Worm (Caenorhabditis elegans) whole organism, mixed stage, embryonic: Measurements from ENCODE around the gene C05G5.2.

ENCODE experiments used
- M03D4.4 ChIP-seq: sonication (generic microtip); optimal IDR thresholded peaks from 2 replicates; lab custom pipeline; 2017; ENCODE audit warnings: mild to moderate bottlenecking, missing genetic modification characterization, missing compliant biosample characterization
- bed-3 ChIP-seq: fragments of 200-800 bp; sonication (Bioruptor generic); optimal IDR thresholded peaks from 3 replicates; lab custom pipeline; 2018; ENCODE audit warnings: mild to moderate bottlenecking, missing genetic modification characterization, moderate library complexity, missing compliant biosample characterization
- blmp-1 ChIP-seq: fragments of 150-350 bp; optimal IDR thresholded peaks from 2 replicates; lab custom pipeline; 2014; ENCODE audit warnings: missing biosample characterization, missing genetic modification characterization
- ceh-39 ChIP-seq: fragments of 150-350 bp; optimal IDR thresholded peaks from 2 replicates; lab custom pipeline; 2014; ENCODE audit warnings: missing biosample characterization, missing genetic modification characterization
- ceh-43 ChIP-seq: fragments of 200-800 bp; sonication (Bioruptor generic); optimal IDR thresholded peaks from 2 replicates; lab custom pipeline; 2018; ENCODE audit warnings: mild to moderate bottlenecking, missing genetic modification characterization, moderate library complexity, missing compliant biosample characterization
- ceh-83 ChIP-seq: fragments of 200-800 bp; sonication (Bioruptor generic); optimal IDR thresholded peaks from 2 replicates; lab custom pipeline; 2018; ENCODE audit warnings: mild to moderate bottlenecking, missing genetic modification characterization, missing compliant biosample characterization
- ces-1 ChIP-seq: fragments of 150-350 bp; optimal IDR thresholded peaks from 2 replicates; lab custom pipeline; 2014; ENCODE audit warnings: missing biosample characterization, missing genetic modification reagents, missing genetic modification characterization
- cnd-1 ChIP-seq: fragments of 200-800 bp; sonication (Bioruptor generic); optimal IDR thresholded peaks from 2 replicates; lab custom pipeline; 2018; ENCODE audit warnings: mild to moderate bottlenecking, missing genetic modification characterization, missing compliant biosample characterization
- drap-1 ChIP-seq: fragments of 200-800 bp; sonication (Bioruptor generic); optimal IDR thresholded peaks from 3 replicates; lab custom pipeline; 2018; ENCODE audit warnings: mild to moderate bottlenecking, missing genetic modification characterization, missing compliant biosample characterization
- elt-3 ChIP-seq: fragments of 150-350 bp; optimal IDR thresholded peaks from 2 replicates; lab custom pipeline; 2014; ENCODE audit warnings: missing biosample characterization, missing genetic modification characterization
- flh-1 ChIP-seq: fragments of 200-800 bp; sonication (Bioruptor generic); optimal IDR thresholded peaks from 2 replicates; lab custom pipeline; 2018; ENCODE audit warnings: mild to moderate bottlenecking, missing genetic modification characterization, moderate library complexity, missing compliant biosample characterization
- ham-2 ChIP-seq: fragments of 200-800 bp; sonication (Bioruptor generic); optimal IDR thresholded peaks from 2 replicates; lab custom pipeline; 2018; ENCODE audit warnings: mild to moderate bottlenecking, missing genetic modification characterization, missing compliant biosample characterization
- hlh-1 ChIP-seq: fragments of 150-350 bp; optimal IDR thresholded peaks from 2 replicates; lab custom pipeline; 2014; ENCODE audit warnings: missing biosample characterization, missing genetic modification reagents, missing genetic modification characterization
- lin-13 ChIP-seq: fragments of 150-350 bp; optimal IDR thresholded peaks from 2 replicates; lab custom pipeline; 2014; ENCODE audit warnings: missing biosample characterization, missing genetic modification characterization
- lin-32 ChIP-seq: fragments of 200-800 bp; sonication (Bioruptor generic); optimal IDR thresholded peaks from 2 replicates; lab custom pipeline; 2018; ENCODE audit warnings: mild to moderate bottlenecking, missing genetic modification characterization, missing compliant biosample characterization
- lsy-2 ChIP-seq: fragments of 150-350 bp; optimal IDR thresholded peaks from 2 replicates; lab custom pipeline; 2014; ENCODE audit warnings: missing biosample characterization, missing genetic modification characterization
- mab-5 ChIP-seq: fragments of 150-350 bp; optimal IDR thresholded peaks from 2 replicates; lab custom pipeline; 2014; ENCODE audit warnings: missing biosample characterization, missing genetic modification characterization
- mep-1 ChIP-seq: fragments of 150-350 bp; optimal IDR thresholded peaks from 2 replicates; lab custom pipeline; 2017; ENCODE audit warnings: missing biosample characterization, missing genetic modification reagents, missing genetic modification characterization, inconsistent platforms
- mls-2 ChIP-seq: sonication (generic microtip); optimal IDR thresholded peaks from 2 replicates; lab custom pipeline; 2016; ENCODE audit warnings: mild to moderate bottlenecking, missing genetic modification characterization, moderate library complexity, missing compliant biosample characterization
- nhr-12 ChIP-seq: fragments of 150-350 bp; optimal IDR thresholded peaks from 2 replicates; lab custom pipeline; 2014; ENCODE audit warnings: missing biosample characterization, missing genetic modification characterization
- nhr-2 ChIP-seq: fragments of 150-350 bp; optimal IDR thresholded peaks from 2 replicates; lab custom pipeline; 2014; ENCODE audit warnings: missing biosample characterization, missing genetic modification characterization
- nhr-237 ChIP-seq: fragments of 150-350 bp; optimal IDR thresholded peaks from 2 replicates; lab custom pipeline; 2014; ENCODE audit warnings: missing biosample characterization, missing genetic modification characterization
- nhr-28 ChIP-seq: fragments of 150-350 bp; optimal IDR thresholded peaks from 2 replicates; lab custom pipeline; 2014; ENCODE audit warnings: missing biosample characterization, missing genetic modification characterization
- nhr-76 ChIP-seq: sonication (generic microtip); optimal IDR thresholded peaks from 2 replicates; lab custom pipeline; 2017; ENCODE audit warnings: missing biosample characterization, missing genetic modification characterization
- pha-4 ChIP-seq: fragments of 150-350 bp; optimal IDR thresholded peaks from 2 replicates; lab custom pipeline; 2018; ENCODE audit warnings: missing biosample characterization, missing genetic modification reagents, missing genetic modification characterization
- sem-2 ChIP-seq: fragments of 200-800 bp; sonication (Bioruptor generic); optimal IDR thresholded peaks from 2 replicates; lab custom pipeline; 2018; ENCODE audit warnings: mild to moderate bottlenecking, missing genetic modification characterization, missing compliant biosample characterization
- snpc-4 ChIP-seq: fragments of 150-350 bp; optimal IDR thresholded peaks from 2 replicates; lab custom pipeline; 2014; ENCODE audit warnings: missing biosample characterization, missing genetic modification characterization
- sptf-1 ChIP-seq: sonication (generic microtip); optimal IDR thresholded peaks from 2 replicates; lab custom pipeline; 2017; ENCODE audit warnings: mild to moderate bottlenecking, missing genetic modification characterization, moderate library complexity, missing compliant biosample characterization
- tbx-8 ChIP-seq: fragments of 200-800 bp; sonication (Bioruptor generic); optimal IDR thresholded peaks from 2 replicates; lab custom pipeline; 2018; ENCODE audit warnings: mild to moderate bottlenecking, missing genetic modification characterization, moderate library complexity, missing compliant biosample characterization
- unc-120 ChIP-seq: sonication (generic microtip); optimal IDR thresholded peaks from 2 replicates; lab custom pipeline; 2017; ENCODE audit warnings: missing genetic modification characterization, missing compliant biosample characterization; ENCODE audit not compliant: poor library complexity, severe bottlenecking
- unc-39 ChIP-seq: fragments of 150-350 bp; optimal IDR thresholded peaks from 2 replicates; lab custom pipeline; 2014; ENCODE audit warnings: missing biosample characterization, missing genetic modification characterization
- unc-62 ChIP-seq: fragments of 150-350 bp; optimal IDR thresholded peaks from 2 replicates; lab custom pipeline; 2014; ENCODE audit warnings: missing biosample characterization, missing genetic modification reagents, missing genetic modification characterization
- zip-8 ChIP-seq: fragments of 150-350 bp; optimal IDR thresholded peaks from 2 replicates; lab custom pipeline; 2014; ENCODE audit warnings: missing biosample characterization, missing genetic modification characterization
- ztf-11 ChIP-seq: fragments of 150-350 bp; optimal IDR thresholded peaks from 2 replicates; lab custom pipeline; 2014; ENCODE audit warnings: missing biosample characterization, missing genetic modification characterization

C05G5.2 gene

ce11 chrX:14706698-14707285 is 40.3 kb upstream of the C05G5.2 start, which contains the start of gene tmem-184:
Gene tmem-184, minus strand, starts transcription at chrX:14706861.
- TF ChIP-seq ces-1 (GFP tag; lab: Kevin White, UChicago): peak; percentile 33
- TF ChIP-seq unc-39: no peak
- TF ChIP-seq unc-62 (GFP tag; lab: Kevin White, UChicago): peak; percentile 33
- no peak for TF ChIP-seq hlh-1 (tag; lab: Kevin White, UChicago)
- TF ChIP-seq, all 35 proteins: peak for 2

ce11 chrX:14708176-14708642 is 38.9 kb upstream of the C05G5.2 start:
- TF ChIP-seq nhr-28 (tag; lab: Kevin White, UChicago) (no peak), ceh-39 (peak; percentile 86), lin-13 (tag; lab: Kevin White, UChicago) (peak; percentile 53), mab-5 (no peak), lsy-2 (tag; lab: Kevin White, UChicago) (peak; percentile 76), ham-2 (GFP tag; lab: Kevin White, UChicago) (peak; percentile 93), hlh-1 (tag; lab: Kevin White, UChicago) (peak; percentile 37), unc-39 (no peak), snpc-4 (tag; lab: Kevin White, UChicago) (no peak), sptf-1 (tag; lab: Kevin White, UChicago) (peak; percentile 83), mls-2 (peak; percentile 84), unc-62 (GFP tag; lab: Kevin White, UChicago) (peak; percentile 80), pha-4 (tag; lab: Kevin White, UChicago) (peak; percentile 55), nhr-2 (peak; percentile 33), cnd-1 (tag; lab: Kevin White, UChicago) (peak; percentile 60), zip-8 (tag; lab: Kevin White, UChicago) (no peak), ztf-11 (tag; lab: Kevin White, UChicago) (peak; percentile 69), ces-1 (GFP tag; lab: Kevin White, UChicago) (peak; percentile 75), ceh-43 (GFP tag; lab: Kevin White, UChicago) (no peak), elt-3 (tag; lab: Kevin White, UChicago) (peak; percentile 2), lin-32 (peak; percentile 48), ceh-83 (GFP tag; lab: Kevin White, UChicago) (no peak), nhr-12 (tag; lab: Kevin White, UChicago) (no peak), nhr-237 (tag; lab: Kevin White, UChicago) (peak; percentile 52), tbx-8 (GFP tag; lab: Kevin White, UChicago) (peak; percentile 0), flh-1 (GFP tag; lab: Kevin White, UChicago) (no peak), drap-1 (peak; percentile 62), M03D4.4 (tag; lab: Kevin White, UChicago) (peak; percentile 17), unc-120 (tag; lab: Kevin White, UChicago) (peak; percentile 68), mep-1 (peak; percentile 81), bed-3 (GFP tag; lab: Kevin White, UChicago) (no peak), sem-2 (peak; percentile 32), blmp-1 (tag; lab: Kevin White, UChicago) (no peak)

- TF ChIP-seq ces-1 (GFP tag; lab: Kevin White, UChicago): no peak
- no peak for TF ChIP-seq ham-2 (GFP tag; lab: Kevin White, UChicago)
- TF ChIP-seq mep-1: no peak
- TF ChIP-seq flh-1 (GFP tag; lab: Kevin White, UChicago): no peak
- TF ChIP-seq ceh-43 (GFP tag; lab: Kevin White, UChicago): no peak
- no peak for TF ChIP-seq unc-120 (tag; lab: Kevin White, UChicago)
- no peak for TF ChIP-seq snpc-4 (tag; lab: Kevin White, UChicago)
- no peak for TF ChIP-seq pha-4 (tag; lab: Kevin White, UChicago)
- TF ChIP-seq lin-32: no peak
- TF ChIP-seq nhr-76 (tag; lab: Kevin White, UChicago): no peak
- TF ChIP-seq lsy-2 (tag; lab: Kevin White, UChicago): no peak
- no peak for TF ChIP-seq sptf-1 (tag; lab: Kevin White, UChicago)
- no peak for TF ChIP-seq elt-3 (tag; lab: Kevin White, UChicago)
- no peak for TF ChIP-seq nhr-237 (tag; lab: Kevin White, UChicago)
- TF ChIP-seq mls-2: no peak
- TF ChIP-seq drap-1: no peak
Measured at ce11 chrX:14709591-14709990, 37.5 kb upstream of the C05G5.2 start.
